Worm (Caenorhabditis elegans) whole organism, L2 larva: Measurements from ENCODE around the gene gst-4.

Source experiments
- C34F6.9 ChIP-seq: fragments of 150-350 bp; optimal IDR thresholded peaks from 2 replicates; lab custom pipeline; 2014; ENCODE audit warnings: missing biosample characterization, missing genetic modification characterization
- F13H6.1 ChIP-seq: sonication (generic microtip); optimal IDR thresholded peaks from 2 replicates; lab custom pipeline; 2016; ENCODE audit warnings: missing genetic modification characterization, missing compliant biosample characterization
- R02D3.7 ChIP-seq: fragments of 150-350 bp; optimal IDR thresholded peaks from 2 replicates; lab custom pipeline; 2014; ENCODE audit warnings: missing biosample characterization, missing genetic modification characterization
- Y55F3AM.14 ChIP-seq: fragments of 200-800 bp; sonication (Bioruptor generic); optimal IDR thresholded peaks from 2 replicates; lab custom pipeline; 2018; ENCODE audit warnings: mild to moderate bottlenecking, missing genetic modification characterization, missing compliant biosample characterization
- ZK546.5 ChIP-seq: sonication (generic microtip); optimal IDR thresholded peaks from 2 replicates; lab custom pipeline; 2017; ENCODE audit warnings: missing biosample characterization, missing genetic modification characterization
- alr-1 ChIP-seq: fragments of 150-350 bp; optimal IDR thresholded peaks from 2 replicates; lab custom pipeline; 2014; ENCODE audit warnings: missing biosample characterization, missing genetic modification characterization
- aly-2 ChIP-seq: fragments of 150-350 bp; optimal IDR thresholded peaks from 2 replicates; lab custom pipeline; 2014; ENCODE audit warnings: missing biosample characterization, missing genetic modification characterization
- ama-1 ChIP-seq: fragments of 150-350 bp; optimal IDR thresholded peaks from 2 replicates; lab custom pipeline; 2018; ENCODE audit warnings: inconsistent platforms
- blmp-1 ChIP-seq: sonication (generic microtip); optimal IDR thresholded peaks from 2 replicates; lab custom pipeline; 2017; ENCODE audit warnings: missing genetic modification characterization, mild to moderate bottlenecking, missing compliant biosample characterization, antibody characterized with exemption, moderate library complexity; ENCODE audit not compliant: insufficient read depth
- ceh-16 ChIP-seq: fragments of 150-350 bp; optimal IDR thresholded peaks from 2 replicates; lab custom pipeline; 2014; ENCODE audit warnings: missing biosample characterization, missing genetic modification characterization
- ceh-82 ChIP-seq: fragments of 150-350 bp; optimal IDR thresholded peaks from 2 replicates; lab custom pipeline; 2014; ENCODE audit warnings: missing biosample characterization, missing genetic modification characterization
- crh-2 ChIP-seq: sonication (generic microtip); optimal IDR thresholded peaks from 2 replicates; lab custom pipeline; 2017; ENCODE audit warnings: missing biosample characterization, missing genetic modification characterization
- dmd-4 ChIP-seq: sonication (generic microtip); optimal IDR thresholded peaks from 2 replicates; lab custom pipeline; 2017; ENCODE audit warnings: missing biosample characterization, missing genetic modification characterization
- egl-27 ChIP-seq: sonication (generic microtip); optimal IDR thresholded peaks from 3 replicates; lab custom pipeline; 2017; ENCODE audit warnings: missing biosample characterization, missing genetic modification reagents, missing genetic modification characterization
- elt-1 ChIP-seq: fragments of 150-350 bp; optimal IDR thresholded peaks from 2 replicates; lab custom pipeline; 2014; ENCODE audit warnings: missing biosample characterization, missing genetic modification characterization
- elt-3 ChIP-seq: sonication (generic microtip); optimal IDR thresholded peaks from 2 replicates; lab custom pipeline; 2017; ENCODE audit warnings: missing biosample characterization, missing genetic modification characterization
- fos-1 ChIP-seq: fragments of 150-350 bp; optimal IDR thresholded peaks from 2 replicates; lab custom pipeline; 2014; ENCODE audit warnings: missing biosample characterization, missing genetic modification characterization
- gmeb-1 ChIP-seq: fragments of 150-350 bp; optimal IDR thresholded peaks from 2 replicates; lab custom pipeline; 2014; ENCODE audit warnings: missing biosample characterization, missing genetic modification characterization
- lin-11 ChIP-seq: fragments of 150-350 bp; sonication (generic microtip); optimal IDR thresholded peaks from 2 replicates; lab custom pipeline; 2014; ENCODE audit warnings: missing biosample characterization, missing genetic modification characterization, inconsistent platforms, mixed read lengths
- lin-13 ChIP-seq: fragments of 150-350 bp; optimal IDR thresholded peaks from 2 replicates; lab custom pipeline; 2014; ENCODE audit warnings: missing biosample characterization, missing genetic modification reagents, missing genetic modification characterization
- lin-39 ChIP-seq: fragments of 150-350 bp; optimal IDR thresholded peaks from 2 replicates; lab custom pipeline; 2014; ENCODE audit warnings: missing biosample characterization, missing genetic modification reagents, missing genetic modification characterization
- lsy-2 ChIP-seq, 2 experiments: fragments of 150-350 bp in 1 of 2; sonication (generic microtip) in 1 of 2; optimal IDR thresholded peaks; 2 replicates each; lab custom pipeline; 2014 to 2017; ENCODE audit warnings: missing biosample characterization in 2 of 2, missing genetic modification characterization in 2 of 2
- mab-5 ChIP-seq: fragments of 150-350 bp; optimal IDR thresholded peaks from 2 replicates; lab custom pipeline; 2014; ENCODE audit warnings: missing biosample characterization, missing genetic modification characterization
- mbf-1 ChIP-seq: sonication (generic microtip); optimal IDR thresholded peaks from 2 replicates; lab custom pipeline; 2017; ENCODE audit warnings: missing biosample characterization, missing genetic modification characterization
- mdl-1 ChIP-seq, 2 experiments: fragments of 150-350 bp in 1 of 2; sonication (generic microtip) in 1 of 2; optimal IDR thresholded peaks; 2 replicates each; lab custom pipeline; 2017; ENCODE audit warnings: missing biosample characterization in 2 of 2, missing genetic modification characterization in 2 of 2
- nhr-10 ChIP-seq: sonication (generic microtip); optimal IDR thresholded peaks from 2 replicates; lab custom pipeline; 2017; ENCODE audit warnings: missing biosample characterization, missing genetic modification characterization
- nhr-11 ChIP-seq: fragments of 150-350 bp; optimal IDR thresholded peaks from 2 replicates; lab custom pipeline; 2014; ENCODE audit warnings: missing biosample characterization, missing genetic modification characterization
- nhr-12 ChIP-seq: fragments of 150-350 bp; optimal IDR thresholded peaks from 2 replicates; lab custom pipeline; 2014; ENCODE audit warnings: missing biosample characterization, missing genetic modification characterization
- nhr-129 ChIP-seq: fragments of 150-350 bp; optimal IDR thresholded peaks from 2 replicates; lab custom pipeline; 2014; ENCODE audit warnings: missing biosample characterization, missing genetic modification characterization
- nhr-21 ChIP-seq: fragments of 150-350 bp; optimal IDR thresholded peaks from 2 replicates; lab custom pipeline; 2014; ENCODE audit warnings: missing biosample characterization, missing genetic modification characterization
- nhr-23 ChIP-seq: fragments of 150-350 bp; optimal IDR thresholded peaks from 2 replicates; lab custom pipeline; 2014; ENCODE audit warnings: missing biosample characterization, missing genetic modification reagents, missing genetic modification characterization
- nhr-237 ChIP-seq: fragments of 150-350 bp; optimal IDR thresholded peaks from 2 replicates; lab custom pipeline; 2014; ENCODE audit warnings: missing biosample characterization, missing genetic modification characterization
- nhr-25 ChIP-seq: fragments of 150-350 bp; sonication (generic microtip); optimal IDR thresholded peaks from 3 replicates; lab custom pipeline; 2014; ENCODE audit warnings: missing biosample characterization, missing genetic modification characterization
- nhr-6 ChIP-seq: fragments of 150-350 bp; optimal IDR thresholded peaks from 2 replicates; lab custom pipeline; 2014; ENCODE audit warnings: missing biosample characterization, missing genetic modification characterization
- nhr-77 ChIP-seq: fragments of 150-350 bp; optimal IDR thresholded peaks from 2 replicates; lab custom pipeline; 2014; ENCODE audit warnings: missing biosample characterization, missing genetic modification characterization
- peb-1 ChIP-seq: fragments of 150-350 bp; optimal IDR thresholded peaks from 2 replicates; lab custom pipeline; 2014; ENCODE audit warnings: missing biosample characterization, missing genetic modification characterization
- sem-4 ChIP-seq: fragments of 150-350 bp; optimal IDR thresholded peaks from 2 replicates; lab custom pipeline; 2014; ENCODE audit warnings: missing biosample characterization, missing genetic modification reagents, missing genetic modification characterization
- skn-1 ChIP-seq: sonication (generic microtip); optimal IDR thresholded peaks from 2 replicates; lab custom pipeline; 2017; ENCODE audit warnings: missing biosample characterization, missing genetic modification characterization
- sma-3 ChIP-seq: sonication (generic microtip); optimal IDR thresholded peaks from 2 replicates; lab custom pipeline; 2016; ENCODE audit warnings: missing genetic modification reagents, missing genetic modification characterization, missing compliant biosample characterization
- sma-9 ChIP-seq, 2 experiments: fragments of 150-350 bp in 1 of 2; sonication (generic microtip) in 1 of 2; optimal IDR thresholded peaks; 2 replicates each; lab custom pipeline; 2014 to 2016; ENCODE audit warnings: missing genetic modification characterization in 2 of 2, mild to moderate bottlenecking in 1 of 2, missing biosample characterization in 1 of 2, missing compliant biosample characterization in 1 of 2, missing genetic modification reagents in 1 of 2, moderate library complexity in 1 of 2
- snpc-4 ChIP-seq: fragments of 150-350 bp; optimal IDR thresholded peaks from 2 replicates; lab custom pipeline; 2014; ENCODE audit warnings: missing biosample characterization, missing genetic modification characterization
- unc-39 ChIP-seq: fragments of 150-350 bp; optimal IDR thresholded peaks from 2 replicates; lab custom pipeline; 2014; ENCODE audit warnings: missing biosample characterization, missing genetic modification characterization
- unc-55 ChIP-seq: fragments of 150-350 bp; sonication (generic microtip); optimal IDR thresholded peaks from 3 replicates; lab custom pipeline; 2014; ENCODE audit warnings: missing biosample characterization, missing genetic modification reagents, missing genetic modification characterization
- unc-62 ChIP-seq: fragments of 150-350 bp; optimal IDR thresholded peaks from 2 replicates; lab custom pipeline; 2014; ENCODE audit warnings: missing biosample characterization, missing genetic modification reagents, missing genetic modification characterization
- zag-1 ChIP-seq: fragments of 150-350 bp; optimal IDR thresholded peaks from 2 replicates; lab custom pipeline; 2014; ENCODE audit warnings: missing biosample characterization, missing genetic modification characterization
- ztf-1 ChIP-seq: fragments of 200-800 bp; sonication (Bioruptor generic); conservative IDR thresholded peaks from 2 replicates; pipeline ENCODE4 v1.3.6; 2022; ENCODE audit warnings: missing genetic modification characterization, missing compliant biosample characterization
- ztf-11 ChIP-seq: sonication (generic microtip); optimal IDR thresholded peaks from 2 replicates; lab custom pipeline; 2017; ENCODE audit warnings: missing biosample characterization, missing genetic modification characterization
- ztf-4 ChIP-seq: fragments of 150-350 bp; optimal IDR thresholded peaks from 2 replicates; lab custom pipeline; 2014; ENCODE audit warnings: missing biosample characterization, missing genetic modification characterization

Gene gst-4

DNA sequence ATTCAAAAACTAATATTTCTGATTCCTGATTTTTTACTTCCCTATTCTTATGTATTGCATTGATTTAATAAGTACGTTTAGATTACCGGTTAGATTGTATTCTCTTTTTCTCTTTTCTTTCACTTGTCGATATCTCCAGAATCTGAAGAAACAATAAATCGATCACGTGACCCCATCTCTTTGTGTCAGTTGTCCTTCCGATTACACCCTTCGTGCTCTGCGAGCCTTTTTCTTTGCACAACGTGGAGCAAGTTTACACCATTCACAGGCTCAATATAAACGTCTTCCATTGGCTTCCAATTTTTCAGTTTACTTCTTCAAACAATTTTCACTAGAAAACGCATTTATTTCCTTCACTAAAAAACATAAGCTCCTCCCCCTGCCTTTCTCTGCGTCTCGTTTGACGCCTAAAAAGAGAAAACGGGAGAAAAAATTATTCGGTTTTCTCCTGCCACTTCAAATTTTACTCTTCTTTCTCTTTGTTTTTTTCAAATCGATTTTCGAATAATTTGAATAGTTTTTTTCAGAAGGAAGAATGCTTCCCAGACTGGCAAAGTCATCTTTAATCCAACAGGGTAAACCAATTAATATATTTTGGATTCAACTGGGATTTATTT lies 38.2 kb downstream of the gst-4 start, which contains the start of gene gta-1:
gta-1 (plus strand) TSS at position 528 of the 617 bp plus-strand sequence.
- no peak for TF ChIP-seq nhr-6 (tag; lab: Kevin White, UChicago)
- no peak for TF ChIP-seq nhr-10 (tag; lab: Kevin White, UChicago)
- no peak for TF ChIP-seq mbf-1
- no peak for TF ChIP-seq unc-39 (tag; lab: Kevin White, UChicago)
- TF ChIP-seq ZK546.5 (tag; lab: Kevin White, UChicago), result no peak
- TF ChIP-seq nhr-21 (tag; lab: Kevin White, UChicago), result no peak
- TF ChIP-seq skn-1, result no peak
- no peak for TF ChIP-seq nhr-12 (tag; lab: Kevin White, UChicago)
- no peak for TF ChIP-seq peb-1
- TF ChIP-seq ztf-4, result peak; percentile 18
- TF ChIP-seq sma-3 (GFP tag; lab: Kevin White, UChicago), result no peak
- TF ChIP-seq Y55F3AM.14 (GFP tag; lab: Kevin White, UChicago), result no peak
- no peak for TF ChIP-seq nhr-11 (tag; lab: Kevin White, UChicago)
- no peak for TF ChIP-seq alr-1 (tag; lab: Kevin White, UChicago)
- no peak for TF ChIP-seq lin-39 (tag; lab: Kevin White, UChicago)
- no peak for TF ChIP-seq nhr-25 (tag; lab: Kevin White, UChicago)
- no peak for TF ChIP-seq egl-27 (tag; lab: Kevin White, UChicago)
- peak; percentile 20 for TF ChIP-seq blmp-1 (tag; lab: Kevin White, UChicago)
- TF ChIP-seq R02D3.7 (tag; lab: Kevin White, UChicago), result no peak
- TF ChIP-seq sma-9 (GFP tag; optimal IDR thresholded peaks at IDR 0.05; lab: Kevin White, UChicago), result peak; percentile 20
- TF ChIP-seq sma-9 (tag; optimal IDR thresholded peaks at IDR 0.05; lab: Kevin White, UChicago), result no peak
- TF ChIP-seq mab-5 (tag; lab: Kevin White, UChicago), result no peak
- no peak for TF ChIP-seq nhr-23 (tag; lab: Kevin White, UChicago)
- no peak for TF ChIP-seq ceh-82 (tag; lab: Kevin White, UChicago)
- no peak for TF ChIP-seq unc-62 (GFP tag; lab: Kevin White, UChicago)
- TF ChIP-seq ama-1, result no peak
- no peak for TF ChIP-seq ztf-1 (GFP tag; lab: Robert Waterston, UW)
- TF ChIP-seq elt-3, result no peak
- TF ChIP-seq nhr-237 (tag; lab: Kevin White, UChicago), result no peak
- peak in 1 of 2 experiments; percentile 34 for TF ChIP-seq lsy-2 (tag; optimal IDR thresholded peaks at IDR 0.05; lab: Kevin White, UChicago)
- TF ChIP-seq ceh-16, result no peak
- no peak for TF ChIP-seq gmeb-1 (tag; lab: Kevin White, UChicago)
- no peak for TF ChIP-seq elt-1 (tag; lab: Kevin White, UChicago)
- no peak for TF ChIP-seq aly-2 (tag; lab: Kevin White, UChicago)
- no peak for TF ChIP-seq dmd-4 (tag; lab: Kevin White, UChicago)
- TF ChIP-seq sem-4 (tag; lab: Kevin White, UChicago), result no peak
- peak; percentile 38 for TF ChIP-seq C34F6.9 (tag; lab: Kevin White, UChicago)
- TF ChIP-seq zag-1, result no peak
- no peak for TF ChIP-seq mdl-1 (tag; optimal IDR thresholded peaks at IDR 0.05; lab: Kevin White, UChicago)
- no peak for TF ChIP-seq ztf-11
- peak; percentile 65 for TF ChIP-seq unc-55 (GFP tag; lab: Kevin White, UChicago)
- TF ChIP-seq snpc-4, result no peak
- no peak for TF ChIP-seq F13H6.1
- no peak for TF ChIP-seq lin-13 (GFP tag; lab: Kevin White, UChicago)
- TF ChIP-seq fos-1, result no peak
- TF ChIP-seq nhr-129, result peak; percentile 71
- TF ChIP-seq lin-11 (tag; lab: Kevin White, UChicago), result no peak
- TF ChIP-seq crh-2 (tag; lab: Kevin White, UChicago), result peak; percentile 52
- TF ChIP-seq nhr-77 (tag; lab: Kevin White, UChicago), result no peak
